Fruit fly (Drosophila melanogaster): ENCODE results near the gene asl.

DNA sequence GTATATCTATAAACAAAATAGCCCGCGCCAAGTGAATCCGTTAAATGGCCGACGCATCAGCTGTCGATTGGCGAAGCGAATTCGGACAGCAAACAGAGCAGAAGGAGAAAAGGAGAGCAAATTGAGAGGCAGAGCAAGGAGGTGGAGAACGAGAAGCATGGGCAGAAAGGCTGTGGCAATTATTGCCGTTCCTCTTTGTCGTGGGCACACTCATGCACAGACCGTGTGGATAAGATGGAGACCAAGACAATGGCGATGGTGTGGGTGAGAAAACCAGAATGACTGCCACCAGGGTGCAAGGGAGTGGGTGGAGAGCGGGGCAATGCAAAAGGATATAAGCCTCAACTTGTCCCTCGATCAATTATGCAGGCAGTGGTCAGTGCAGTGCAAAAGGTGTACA lies 4.8 kb upstream of the asl start:
- TF ChIP-seq Ets96B (tag; optimal IDR thresholded peaks at IDR 0.05): no peak
- TF ChIP-seq Blimp-1 (GFP tag; optimal IDR thresholded peaks at IDR 0.05): no peak
- TF ChIP-seq CG6276 (GFP tag; optimal IDR thresholded peaks at IDR 0.05): no peak
- no peak for TF ChIP-seq fd85E (GFP tag; optimal IDR thresholded peaks at IDR 0.05)
- TF ChIP-seq salr (GFP tag; optimal IDR thresholded peaks at IDR 0.05): no peak
